Fruit fly (Drosophila melanogaster) whole organism, embryonic: Measurements from ENCODE around the gene Osi21.

ENCODE experiments used
- CG10267 ChIP-seq: fragments of 200-800 bp; sonication (Bioruptor generic); optimal IDR thresholded peaks from 2 replicates; lab custom pipeline; 2018; ENCODE audit warnings: missing biosample characterization, mild to moderate bottlenecking, missing genetic modification characterization, moderate library complexity
- CG10654 ChIP-seq: fragments of 200-800 bp; sonication (Bioruptor generic); optimal IDR thresholded peaks from 2 replicates; lab custom pipeline; 2016; ENCODE audit warnings: missing biosample characterization, missing genetic modification characterization
- CG1233 ChIP-seq: fragments of 200-800 bp; sonication (Bioruptor generic); optimal IDR thresholded peaks from 4 replicates; lab custom pipeline; 2018; ENCODE audit warnings: missing biosample characterization, mild to moderate bottlenecking, missing genetic modification characterization
- CG13123 ChIP-seq: fragments of 200-800 bp; sonication (Bioruptor generic); optimal IDR thresholded peaks from 2 replicates; lab custom pipeline; 2016; ENCODE audit warnings: missing biosample characterization, missing genetic modification characterization
- CG14667 ChIP-seq: fragments of 200-800 bp; sonication (Bioruptor generic); IDR thresholded peaks from 2 replicates; pipeline ENCODE4 v1.3.6; 2022; ENCODE audit warnings: missing biosample characterization, missing genetic modification characterization
- CG15073 ChIP-seq: fragments of 200-800 bp; sonication (Bioruptor generic); optimal IDR thresholded peaks from 2 replicates; lab custom pipeline; 2016; ENCODE audit warnings: missing biosample characterization, missing genetic modification characterization
- CG15269 ChIP-seq: fragments of 200-800 bp; sonication (Bioruptor generic); optimal IDR thresholded peaks from 2 replicates; lab custom pipeline; 2018; ENCODE audit warnings: missing biosample characterization, mild to moderate bottlenecking, missing genetic modification characterization, moderate library complexity
- CG1647 ChIP-seq: fragments of 200-800 bp; sonication (Bioruptor generic); optimal IDR thresholded peaks from 3 replicates; lab custom pipeline; 2016; ENCODE audit warnings: missing biosample characterization, missing genetic modification characterization
- CG17361 ChIP-seq: fragments of 200-800 bp; sonication (Bioruptor generic); IDR thresholded peaks from 3 replicates; pipeline ENCODE4 v1.3.6; 2022; ENCODE audit warnings: missing biosample characterization, missing genetic modification characterization
- CG17568 ChIP-seq: fragments of 200-800 bp; sonication (Bioruptor generic); optimal IDR thresholded peaks from 2 replicates; lab custom pipeline; 2018; ENCODE audit warnings: missing biosample characterization, mild to moderate bottlenecking, missing genetic modification characterization, moderate library complexity
- CG17612 ChIP-seq: fragments of 200-800 bp; sonication (Bioruptor generic); IDR thresholded peaks from 2 replicates; pipeline ENCODE4 v1.3.6; 2022; ENCODE audit warnings: missing biosample characterization, missing genetic modification characterization
- CG17829 ChIP-seq: fragments of 200-800 bp; optimal IDR thresholded peaks from 2 replicates; lab custom pipeline; 2019; ENCODE audit warnings: missing biosample characterization, mild to moderate bottlenecking, missing genetic modification characterization, moderate library complexity
- CG1792 ChIP-seq: fragments of 200-800 bp; sonication (Bioruptor generic); optimal IDR thresholded peaks from 2 replicates; lab custom pipeline; 2016; ENCODE audit warnings: missing biosample characterization, missing genetic modification characterization
- CG2202 ChIP-seq: fragments of 200-800 bp; sonication (Bioruptor generic); optimal IDR thresholded peaks from 2 replicates; lab custom pipeline; 2018; ENCODE audit warnings: missing biosample characterization, mild to moderate bottlenecking, missing genetic modification characterization
- CG31388 ChIP-seq: fragments of 200-800 bp; sonication (Bioruptor generic); optimal IDR thresholded peaks from 2 replicates; lab custom pipeline; 2016; ENCODE audit warnings: missing biosample characterization, missing genetic modification characterization
- CG3281 ChIP-seq: fragments of 200-800 bp; sonication (Bioruptor generic); optimal IDR thresholded peaks from 3 replicates; lab custom pipeline; 2017; ENCODE audit warnings: missing biosample characterization, mild to moderate bottlenecking, missing genetic modification characterization
- CG6654 ChIP-seq: fragments of 200-800 bp; sonication (Bioruptor generic); optimal IDR thresholded peaks from 2 replicates; lab custom pipeline; 2017; ENCODE audit warnings: missing biosample characterization, mild to moderate bottlenecking, missing genetic modification characterization
- CG8478 ChIP-seq: fragments of >200 bp; optimal IDR thresholded peaks from 2 replicates; lab custom pipeline; 2018
- CkIIα-i1 ChIP-seq: fragments of 200-800 bp; sonication (Bioruptor generic); IDR thresholded peaks from 2 replicates; pipeline ENCODE4 v1.3.6; 2022; ENCODE audit warnings: missing biosample characterization, missing genetic modification characterization
- Dbx ChIP-seq: fragments of 200-800 bp; sonication (Bioruptor generic); IDR thresholded peaks from 3 replicates; pipeline ENCODE4 v1.3.6; 2022; ENCODE audit warnings: missing biosample characterization, missing genetic modification characterization
- Dip3 ChIP-seq: fragments of 200-800 bp; sonication (Bioruptor generic); optimal IDR thresholded peaks from 3 replicates; lab custom pipeline; 2016; ENCODE audit warnings: missing biosample characterization, missing genetic modification characterization
- Doc3 ChIP-seq: fragments of 200-800 bp; sonication (Bioruptor generic); IDR thresholded peaks from 3 replicates; pipeline ENCODE4 v1.3.6; 2022; ENCODE audit warnings: missing biosample characterization, missing genetic modification characterization; ENCODE audit not compliant: partially characterized antibody
- Gug ChIP-seq: fragments of 200-800 bp; sonication (Bioruptor generic); IDR thresholded peaks from 4 replicates; pipeline ENCODE4 v1.3.6; 2022; ENCODE audit warnings: missing biosample characterization, missing genetic modification characterization
- H2.0 ChIP-seq: fragments of 200-800 bp; sonication (Bioruptor generic); IDR thresholded peaks from 2 replicates; pipeline ENCODE4 v1.3.6; 2022; ENCODE audit warnings: missing biosample characterization, missing genetic modification characterization
- HLH4C ChIP-seq: fragments of 200-800 bp; sonication (Bioruptor generic); IDR thresholded peaks from 3 replicates; pipeline ENCODE4 v1.3.6; 2022; ENCODE audit warnings: missing biosample characterization, missing genetic modification characterization; ENCODE audit not compliant: partially characterized antibody
- Hmx ChIP-seq: fragments of 200-800 bp; sonication (Bioruptor generic); optimal IDR thresholded peaks from 2 replicates; lab custom pipeline; 2016; ENCODE audit warnings: missing biosample characterization, missing genetic modification characterization
- Lhr ChIP-seq: fragments of 200-800 bp; sonication (Bioruptor generic); optimal IDR thresholded peaks from 3 replicates; lab custom pipeline; 2017; ENCODE audit warnings: mild to moderate bottlenecking, missing biosample characterization, missing genetic modification reagents, missing genetic modification characterization
- MESR4 ChIP-seq: fragments of 200-800 bp; sonication (Bioruptor generic); optimal IDR thresholded peaks from 2 replicates; lab custom pipeline; 2018; ENCODE audit warnings: missing biosample characterization, mild to moderate bottlenecking, missing genetic modification characterization, moderate library complexity
- Meics ChIP-seq: fragments of 200-800 bp; sonication (Bioruptor generic); optimal IDR thresholded peaks from 2 replicates; lab custom pipeline; 2017; ENCODE audit warnings: missing biosample characterization, mild to moderate bottlenecking, missing genetic modification characterization
- Oaz ChIP-seq: fragments of 200-800 bp; sonication (Bioruptor generic); IDR thresholded peaks from 2 replicates; pipeline ENCODE4 v1.3.6; 2022; ENCODE audit warnings: missing biosample characterization, missing genetic modification characterization
- Optix ChIP-seq: fragments of 200-800 bp; sonication (Bioruptor generic); IDR thresholded peaks from 3 replicates; pipeline ENCODE4 v1.3.6; 2022; ENCODE audit warnings: missing biosample characterization, missing genetic modification characterization
- PHDP ChIP-seq: fragments of 200-800 bp; sonication (Bioruptor generic); optimal IDR thresholded peaks from 3 replicates; lab custom pipeline; 2018; ENCODE audit warnings: missing biosample characterization, mild to moderate bottlenecking, missing genetic modification characterization, moderate library complexity
- Sox102F ChIP-seq: fragments of 200-800 bp; sonication (Bioruptor generic); optimal IDR thresholded peaks from 2 replicates; lab custom pipeline; 2018; ENCODE audit warnings: missing biosample characterization, mild to moderate bottlenecking, missing genetic modification characterization, moderate library complexity
- cad ChIP-seq: fragments of >200 bp; optimal IDR thresholded peaks from 2 replicates; lab custom pipeline; 2017; ENCODE audit warnings: missing biosample characterization, missing genetic modification characterization
- chn ChIP-seq: fragments of 200-800 bp; sonication (Bioruptor generic); optimal IDR thresholded peaks from 2 replicates; lab custom pipeline; 2016; ENCODE audit warnings: missing biosample characterization, missing genetic modification characterization
- corto ChIP-seq: fragments of 200-800 bp; sonication (Bioruptor generic); optimal IDR thresholded peaks from 2 replicates; lab custom pipeline; 2016; ENCODE audit warnings: missing biosample characterization, mild to moderate bottlenecking, missing genetic modification characterization, moderate library complexity
- crc ChIP-seq: fragments of 200-800 bp; sonication (Bioruptor generic); optimal IDR thresholded peaks from 2 replicates; lab custom pipeline; 2016; ENCODE audit warnings: missing biosample characterization, missing genetic modification characterization
- gce ChIP-seq: fragments of 200-800 bp; sonication (Bioruptor generic); IDR thresholded peaks from 3 replicates; pipeline ENCODE4 v1.3.6; 2022; ENCODE audit warnings: missing biosample characterization, missing genetic modification characterization
- grn ChIP-seq: fragments of 200-800 bp; sonication (Bioruptor generic); optimal IDR thresholded peaks from 3 replicates; lab custom pipeline; 2017; ENCODE audit warnings: missing biosample characterization, missing genetic modification characterization
- gro ChIP-seq: fragments of 200-800 bp; sonication (Bioruptor generic); optimal IDR thresholded peaks from 2 replicates; lab custom pipeline; 2016; ENCODE audit warnings: missing biosample characterization, missing genetic modification characterization
- ham ChIP-seq: fragments of 200-800 bp; sonication (Bioruptor generic); IDR thresholded peaks from 2 replicates; pipeline ENCODE4 v1.3.6; 2022; ENCODE audit warnings: missing biosample characterization, missing genetic modification characterization
- lov ChIP-seq, 2 experiments: fragments of 200-800 bp in 1 of 2; fragments of >200 bp in 1 of 2; sonication (Bioruptor generic) in 1 of 2; IDR thresholded peaks in 1 of 2; optimal IDR thresholded peaks in 1 of 2; 2 replicates in 1 of 2; 3 replicates in 1 of 2; pipeline versions ENCODE4 v1.3.6 to Lab custom; 2017 to 2022; ENCODE audit warnings: missing biosample characterization in 1 of 2, missing genetic modification characterization in 1 of 2
- ranshi ChIP-seq: fragments of 200-800 bp; sonication (Bioruptor generic); IDR thresholded peaks from 2 replicates; pipeline ENCODE4 v1.3.6; 2022; ENCODE audit warnings: missing biosample characterization, missing genetic modification characterization
- rib ChIP-seq: fragments of 200-800 bp; sonication (Bioruptor generic); IDR thresholded peaks from 2 replicates; pipeline ENCODE4 v1.3.6; 2022; ENCODE audit warnings: missing biosample characterization, missing genetic modification characterization
- shn ChIP-seq: fragments of 200-800 bp; sonication (Bioruptor generic); optimal IDR thresholded peaks from 3 replicates; lab custom pipeline; 2016; ENCODE audit warnings: missing biosample characterization, missing genetic modification characterization
- sna ChIP-seq: fragments of 200-800 bp; sonication (Bioruptor generic); IDR thresholded peaks from 2 replicates; pipeline ENCODE4 v1.3.6; 2022; ENCODE audit warnings: missing biosample characterization, missing genetic modification characterization; ENCODE audit not compliant: partially characterized antibody
- sug ChIP-seq: fragments of 200-800 bp; optimal IDR thresholded peaks from 2 replicates; lab custom pipeline; 2019; ENCODE audit warnings: missing biosample characterization, mild to moderate bottlenecking, missing genetic modification characterization, moderate library complexity
- tll ChIP-seq, 2 experiments: fragments of 200-800 bp in 1 of 2; fragments of >200 bp in 1 of 2; sonication (Bioruptor generic) in 1 of 2; optimal IDR thresholded peaks; 2 replicates each; lab custom pipeline; 2017 to 2019; ENCODE audit warnings: missing biosample characterization in 2 of 2, missing genetic modification characterization in 2 of 2, mild to moderate bottlenecking in 1 of 2, moderate library complexity in 1 of 2
- vfl ChIP-seq: fragments of 200-800 bp; sonication (Bioruptor generic); optimal IDR thresholded peaks from 2 replicates; lab custom pipeline; 2016; ENCODE audit warnings: missing biosample characterization, missing genetic modification characterization
- vnd ChIP-seq: fragments of 200-800 bp; sonication (Bioruptor generic); IDR thresholded peaks from 3 replicates; pipeline ENCODE4 v1.3.6; 2022; ENCODE audit warnings: missing biosample characterization, missing genetic modification characterization; ENCODE audit not compliant: partially characterized antibody

Gene Osi21

DNA sequence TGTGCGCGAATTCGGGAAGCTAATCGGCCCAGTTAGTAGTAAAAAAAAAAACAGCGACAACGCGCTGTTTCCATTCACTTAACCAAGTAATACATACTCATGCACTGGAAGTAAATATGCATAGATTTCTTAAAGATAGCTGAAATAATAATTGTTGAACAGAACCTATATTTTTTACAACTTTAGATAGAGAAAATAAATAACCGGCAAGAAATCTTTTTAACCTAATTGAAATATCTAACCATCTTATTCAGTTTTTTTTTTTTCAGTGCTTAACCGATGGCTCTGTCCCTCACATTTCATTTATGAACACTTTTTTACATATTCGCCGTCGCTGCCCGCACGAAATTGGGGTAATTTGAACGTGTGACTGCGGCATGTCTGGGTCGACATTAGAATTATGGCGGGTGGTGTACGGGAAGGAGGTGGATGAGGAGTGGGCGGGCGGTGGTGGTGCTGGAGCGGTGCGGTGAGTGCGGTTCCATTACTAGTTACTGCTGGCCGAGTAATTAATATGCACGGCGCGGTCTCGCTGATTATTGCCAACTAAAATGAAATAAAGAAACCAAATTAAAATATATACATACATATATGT, 46.3 kb upstream of the Osi21 start (continued):
- no peak for TF ChIP-seq CG1792 (GFP tag; lab: Kevin White, UChicago)
- TF ChIP-seq CG14667 (GFP tag; lab: Robert Waterston, UW), result 0 out of 2 replicates have a peak, but pooled peaks have one; percentile 10
- no peak for TF ChIP-seq CG1647 (GFP tag; lab: Kevin White, UChicago)
- peak; percentile 41 for TF ChIP-seq CG17829 (tag; lab: Kevin White, UChicago)
- TF ChIP-seq CG2202 (tag; lab: Kevin White, UChicago), result no peak
- no peak for TF ChIP-seq CG15073
- no peak for TF ChIP-seq Hmx
- TF ChIP-seq crc (GFP tag; lab: Kevin White, UChicago), result no peak
- TF ChIP-seq Gug, result no peak
- TF ChIP-seq sug (tag; lab: Kevin White, UChicago), result no peak
- peak; percentile 41; the same call in 1 of the 2 replicates for TF ChIP-seq H2.0 (GFP tag; lab: Robert Waterston, UW)
- TF ChIP-seq tll (GFP tag; optimal IDR thresholded peaks at IDR 0.05; lab: Kevin White, UChicago), result no peak
- TF ChIP-seq Optix (GFP tag; lab: Robert Waterston, UW), result no peak
- TF ChIP-seq HLH4C (GFP tag; lab: Robert Waterston, UW), result no peak
- TF ChIP-seq vnd (GFP tag; lab: Robert Waterston, UW), result no peak
- no peak for TF ChIP-seq sna (GFP tag; lab: Robert Waterston, UW)
- no peak for TF ChIP-seq chn (GFP tag; lab: Kevin White, UChicago)
- peak; percentile 62 for TF ChIP-seq PHDP
- TF ChIP-seq CkIIα-i1 (GFP tag; lab: Robert Waterston, UW), result no peak
- peak; percentile 27 for TF ChIP-seq CG10654 (GFP tag; lab: Kevin White, UChicago)
- TF ChIP-seq CG17612 (GFP tag; lab: Robert Waterston, UW), result no peak
- no peak for TF ChIP-seq CG17568 (GFP tag; lab: Kevin White, UChicago)
- no peak for TF ChIP-seq CG8478 (lab: Kevin White, UChicago)
- TF ChIP-seq Oaz (GFP tag; lab: Robert Waterston, UW), result peak; percentile 15; the same call in 1 of the 2 replicates
- no peak for TF ChIP-seq CG31388 (GFP tag; lab: Kevin White, UChicago)
- TF ChIP-seq MESR4, result no peak
- TF ChIP-seq CG3281 (GFP tag; lab: Kevin White, UChicago), result no peak
- no peak for TF ChIP-seq CG6654 (GFP tag; lab: Kevin White, UChicago)
- peak; percentile 60 for TF ChIP-seq CG15269 (tag; lab: Kevin White, UChicago)
- TF ChIP-seq Lhr (GFP tag; lab: Kevin White, UChicago), result no peak
- TF ChIP-seq CG1233 (GFP tag; lab: Kevin White, UChicago), result peak; percentile 34
- no peak for TF ChIP-seq lov (optimal IDR thresholded peaks at IDR 0.05; lab: Kevin White, UChicago)
- TF ChIP-seq lov (GFP tag; IDR thresholded peaks at IDR 0.05; lab: Robert Waterston, UW), result 0 out of 3 replicates have a peak, but pooled peaks have one; percentile 45
- TF ChIP-seq ranshi (GFP tag; lab: Robert Waterston, UW), result peak; percentile 48; the same call in 1 of the 2 replicates
- no peak for TF ChIP-seq vfl (GFP tag; lab: Kevin White, UChicago)
- no peak for TF ChIP-seq cad (GFP tag; lab: Kevin White, UChicago)
- TF ChIP-seq rib (GFP tag; lab: Robert Waterston, UW), result no peak
- TF ChIP-seq CG10267 (tag; lab: Kevin White, UChicago), result peak; percentile 46
- peak; percentile 24 for TF ChIP-seq Meics
- no peak for TF ChIP-seq grn (GFP tag; lab: Kevin White, UChicago)
- TF ChIP-seq CG17361 (GFP tag; lab: Robert Waterston, UW), result peak; percentile 52; the same call in 1 of the 3 replicates
- TF ChIP-seq Sox102F (GFP tag; lab: Kevin White, UChicago), result peak; percentile 73
- no peak for TF ChIP-seq ham (GFP tag; lab: Robert Waterston, UW)
- no peak for TF ChIP-seq Dbx (GFP tag; lab: Robert Waterston, UW)
- no peak for TF ChIP-seq Dip3
- no peak for TF ChIP-seq corto (GFP tag; lab: Kevin White, UChicago)
- no peak for TF ChIP-seq Doc3
- TF ChIP-seq gro (GFP tag; lab: Kevin White, UChicago), result peak; percentile 11
- no peak for TF ChIP-seq CG13123 (GFP tag; lab: Kevin White, UChicago)
- TF ChIP-seq shn (GFP tag; lab: Kevin White, UChicago), result no peak
- TF ChIP-seq gce (GFP tag; lab: Robert Waterston, UW), result no peak
